Fruit fly (Drosophila melanogaster) whole organism, wandering third instar larva: ENCODE results near the gene PGRP-LC.
A peak's percentile ranks its signal among the peaks of the same experiment; 100 is the strongest.

Experiments
- Abd-B ChIP-seq: fragments of >200 bp; optimal IDR thresholded peaks from 2 replicates; lab custom pipeline; 2017; ENCODE audit warnings: missing biosample characterization, missing genetic modification characterization
- CG9705 ChIP-seq: fragments of 200-800 bp; sonication (Bioruptor generic); optimal IDR thresholded peaks from 2 replicates; lab custom pipeline; 2018; ENCODE audit warnings: missing biosample characterization, mild to moderate bottlenecking, missing genetic modification characterization
- CrebA ChIP-seq: fragments of 200-800 bp; sonication (Bioruptor generic); optimal IDR thresholded peaks from 2 replicates; lab custom pipeline; 2016; ENCODE audit warnings: missing biosample characterization, mild to moderate bottlenecking, missing genetic modification characterization, borderline replicate concordance
- Dfd ChIP-seq: fragments of >200 bp; optimal IDR thresholded peaks from 2 replicates; lab custom pipeline; 2017; ENCODE audit warnings: missing biosample characterization, missing genetic modification characterization
- Dif ChIP-seq: fragments of 200-275, 200-300 bp; sonication (Bioruptor generic); optimal IDR thresholded peaks from 2 replicates; lab custom pipeline; 2018; ENCODE audit warnings: missing biosample characterization, missing genetic modification characterization; ENCODE audit not compliant: partially characterized antibody
- HLH106 ChIP-seq: fragments of 200-800 bp; optimal IDR thresholded peaks from 3 replicates; lab custom pipeline; 2019; ENCODE audit warnings: missing biosample characterization, mild to moderate bottlenecking, missing genetic modification characterization, moderate library complexity
- Hnf4 ChIP-seq: fragments of 200-800 bp; sonication (Bioruptor generic); optimal IDR thresholded peaks from 2 replicates; lab custom pipeline; 2016; ENCODE audit warnings: missing biosample characterization, mild to moderate bottlenecking, missing genetic modification characterization
- Hr83 ChIP-seq: fragments of 200-300 bp; sonication (Bioruptor generic); optimal IDR thresholded peaks from 2 replicates; lab custom pipeline; 2016; ENCODE audit warnings: missing biosample characterization, mild to moderate bottlenecking, missing genetic modification characterization, moderate library complexity; ENCODE audit not compliant: poor library complexity, severe bottlenecking
- Mio ChIP-seq: sonication (Bioruptor generic); optimal IDR thresholded peaks from 2 replicates; lab custom pipeline; 2016; ENCODE audit warnings: missing biosample characterization, missing genetic modification characterization
- Myc ChIP-seq: fragments of >200 bp; optimal IDR thresholded peaks from 2 replicates; lab custom pipeline; 2017
- N ChIP-seq: fragments of >200 bp; optimal IDR thresholded peaks from 2 replicates; lab custom pipeline; 2018; ENCODE audit warnings: missing biosample characterization, missing external identifiers, missing genetic modification characterization
- OdsH ChIP-seq: fragments of 200-800 bp; sonication (Bioruptor generic); optimal IDR thresholded peaks from 2 replicates; lab custom pipeline; 2016; ENCODE audit warnings: missing biosample characterization, mild to moderate bottlenecking, missing genetic modification characterization
- Rel ChIP-seq, 2 experiments: fragments of 200-800 bp; sonication (Bioruptor generic) in 1 of 2; optimal IDR thresholded peaks; 2 replicates in 1 of 2; 3 replicates in 1 of 2; lab custom pipeline; 2016 to 2019; ENCODE audit warnings: mild to moderate bottlenecking in 2 of 2, missing biosample characterization in 2 of 2, missing genetic modification characterization in 2 of 2, moderate library complexity in 1 of 2
- Sp1 ChIP-seq: fragments of 200-800 bp; sonication (Bioruptor generic); optimal IDR thresholded peaks from 3 replicates; lab custom pipeline; 2019; ENCODE audit warnings: missing biosample characterization, mild to moderate bottlenecking, missing genetic modification characterization, moderate library complexity
- Vsx2 ChIP-seq: fragments of 200-300, 225-300 bp; sonication (Bioruptor generic); optimal IDR thresholded peaks from 2 replicates; lab custom pipeline; 2018; ENCODE audit warnings: missing biosample characterization, missing genetic modification characterization; ENCODE audit not compliant: partially characterized antibody
- brk ChIP-seq: fragments of 200-800 bp; sonication (Bioruptor generic); optimal IDR thresholded peaks from 2 replicates; lab custom pipeline; 2016; ENCODE audit warnings: missing biosample characterization, mild to moderate bottlenecking, missing genetic modification characterization
- dl ChIP-seq, 2 experiments: fragments of 175-275, 200-275 bp in 1 of 2; fragments of 200-275 bp in 1 of 2; sonication (Bioruptor generic); optimal IDR thresholded peaks; lab custom pipeline; 2018; ENCODE audit warnings: mild to moderate bottlenecking in 2 of 2, missing biosample characterization in 2 of 2, missing genetic modification characterization in 2 of 2, moderate library complexity in 2 of 2; ENCODE audit not compliant: partially characterized antibody in 2 of 2, insufficient read depth in 1 of 2
- dmrt93B ChIP-seq: fragments of 200-800 bp; sonication (Bioruptor generic); optimal IDR thresholded peaks from 2 replicates; lab custom pipeline; 2018; ENCODE audit warnings: missing biosample characterization, mild to moderate bottlenecking, missing genetic modification characterization
- dsf ChIP-seq: sonication (Bioruptor generic); optimal IDR thresholded peaks from 2 replicates; lab custom pipeline; 2016; ENCODE audit warnings: missing biosample characterization, missing genetic modification characterization, borderline replicate concordance
- ey ChIP-seq: fragments of 200-800 bp; sonication (Bioruptor generic); optimal IDR thresholded peaks from 2 replicates; lab custom pipeline; 2016; ENCODE audit warnings: missing biosample characterization, missing genetic modification characterization
- foxo ChIP-seq, 2 experiments: fragments of 200-800 bp; sonication (Bioruptor generic); optimal IDR thresholded peaks; 2 replicates in 1 of 2; 3 replicates in 1 of 2; lab custom pipeline; 2016 to 2017; ENCODE audit warnings: missing biosample characterization in 2 of 2, missing genetic modification characterization in 2 of 2
- fru ChIP-seq: fragments of 200-800 bp; sonication (Bioruptor generic); optimal IDR thresholded peaks from 3 replicates; lab custom pipeline; 2016; ENCODE audit warnings: missing biosample characterization, mild to moderate bottlenecking, missing genetic modification characterization
- h ChIP-seq: fragments of 200-800 bp; sonication (Bioruptor generic); optimal IDR thresholded peaks from 3 replicates; lab custom pipeline; 2016; ENCODE audit warnings: missing biosample characterization, mild to moderate bottlenecking, missing genetic modification characterization
- jim ChIP-seq: fragments of 175-275, 200-325 bp; sonication (Bioruptor generic); optimal IDR thresholded peaks from 2 replicates; lab custom pipeline; 2016; ENCODE audit warnings: missing biosample characterization, mild to moderate bottlenecking, missing genetic modification characterization
- lola ChIP-seq: fragments of >200 bp; optimal IDR thresholded peaks from 2 replicates; lab custom pipeline; 2017; ENCODE audit warnings: missing biosample characterization, missing genetic modification characterization
- pan ChIP-seq: fragments of >200 bp; optimal IDR thresholded peaks from 2 replicates; lab custom pipeline; 2017
- psq ChIP-seq: fragments of 200-800 bp; sonication (Bioruptor generic); optimal IDR thresholded peaks from 3 replicates; lab custom pipeline; 2017; ENCODE audit warnings: missing biosample characterization, mild to moderate bottlenecking, missing genetic modification characterization, moderate library complexity
- rgr ChIP-seq: fragments of 200-800 bp; sonication (Bioruptor generic); optimal IDR thresholded peaks from 3 replicates; lab custom pipeline; 2016; ENCODE audit warnings: missing biosample characterization, mild to moderate bottlenecking, missing genetic modification characterization
- sage ChIP-seq: fragments of 200-800 bp; sonication (Bioruptor generic); optimal IDR thresholded peaks from 2 replicates; lab custom pipeline; 2016; ENCODE audit warnings: missing biosample characterization, mild to moderate bottlenecking, missing genetic modification characterization
- sv ChIP-seq: fragments of 200-800 bp; sonication (Bioruptor generic); optimal IDR thresholded peaks from 3 replicates; lab custom pipeline; 2016; ENCODE audit warnings: missing biosample characterization, missing genetic modification characterization
- tai ChIP-seq: sonication (Bioruptor generic); optimal IDR thresholded peaks from 2 replicates; lab custom pipeline; 2016; ENCODE audit warnings: missing biosample characterization, missing genetic modification characterization
- usp ChIP-seq: fragments of >200 bp; optimal IDR thresholded peaks from 2 replicates; lab custom pipeline; 2017; ENCODE audit warnings: missing biosample characterization, missing genetic modification characterization
- woc ChIP-seq: sonication (Bioruptor generic); optimal IDR thresholded peaks from 2 replicates; lab custom pipeline; 2016; ENCODE audit warnings: missing biosample characterization, mild to moderate bottlenecking, missing genetic modification characterization

The PGRP-LC gene

dm6 chr3L:9355555-9355954, 16.9 kb downstream of the PGRP-LC start:
- TF ChIP-seq rgr (GFP tag; lab: Kevin White, UChicago) (no peak), psq (GFP tag; lab: Kevin White, UChicago) (no peak), OdsH (GFP tag; lab: Kevin White, UChicago) (no peak), ey (GFP tag; lab: Kevin White, UChicago) (no peak), CG9705 (GFP tag; lab: Kevin White, UChicago) (no peak)

dm6 chr3L:9356138-9356753, 17.6 kb downstream of the PGRP-LC start:
- TF ChIP-seq CrebA = no peak
- no peak for TF ChIP-seq rgr (GFP tag; lab: Kevin White, UChicago)
- no peak for TF ChIP-seq h
- TF ChIP-seq psq (GFP tag; lab: Kevin White, UChicago) = no peak
- TF ChIP-seq N (GFP tag; lab: Kevin White, UChicago) = no peak
- TF ChIP-seq tai (GFP tag; lab: Kevin White, UChicago) = no peak
- TF ChIP-seq foxo (GFP tag; optimal IDR thresholded peaks at IDR 0.05; lab: Kevin White, UChicago) = no peak
- TF ChIP-seq ey (GFP tag; lab: Kevin White, UChicago) = no peak
- TF ChIP-seq Myc = no peak
- TF ChIP-seq dmrt93B (GFP tag; lab: Kevin White, UChicago) = no peak
- TF ChIP-seq Dfd (GFP tag; lab: Kevin White, UChicago) = no peak
- TF ChIP-seq usp = no peak
- no peak for TF ChIP-seq sage (GFP tag; lab: Kevin White, UChicago)
- no peak for TF ChIP-seq lola
- TF ChIP-seq Abd-B (GFP tag; lab: Kevin White, UChicago) = no peak
- TF ChIP-seq brk = no peak
- no peak for TF ChIP-seq pan (lab: Kevin White, UChicago)

DNA sequence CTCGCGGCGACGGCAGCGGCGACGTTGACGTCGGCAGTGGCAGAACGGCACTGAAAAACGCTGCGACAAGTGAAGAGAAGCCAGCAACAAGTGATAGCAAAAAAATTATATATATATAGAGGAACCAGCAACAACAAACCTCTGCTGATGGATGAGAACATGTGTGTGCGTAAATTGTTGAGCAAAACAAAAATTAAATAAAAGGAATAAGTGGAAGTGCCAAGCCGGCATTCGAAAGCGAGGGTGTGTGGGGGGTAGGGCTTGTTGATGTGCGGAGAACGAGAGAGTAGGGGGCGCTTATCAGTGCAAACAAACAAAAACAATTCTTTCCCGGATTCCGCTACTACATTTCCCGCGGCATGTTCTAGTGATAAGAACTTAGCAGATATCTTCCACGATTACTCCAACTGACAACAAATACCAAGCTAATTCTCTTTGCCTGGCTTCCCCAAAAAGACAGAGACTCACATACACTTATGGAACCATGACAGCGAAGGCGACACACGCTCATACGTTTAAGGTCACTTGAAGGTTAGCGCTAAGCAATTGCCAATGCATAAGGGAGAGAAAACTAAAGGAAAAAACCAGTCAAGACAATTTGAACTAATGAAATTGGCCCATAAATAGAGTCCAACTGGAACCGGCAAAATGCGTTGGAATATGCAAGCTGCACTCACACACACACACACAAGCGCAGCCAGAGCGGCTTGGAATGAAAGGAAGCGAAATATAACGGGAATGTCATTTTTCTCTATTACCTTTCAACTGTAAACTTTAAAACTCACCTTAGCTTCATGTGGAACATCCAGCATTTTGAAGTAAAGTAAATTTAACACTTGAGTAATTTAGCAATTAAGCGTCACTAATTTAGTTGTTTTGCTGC, 19.5 kb downstream of the PGRP-LC start:
- TF ChIP-seq psq (GFP tag; lab: Kevin White, UChicago) (peak; percentile 75), Sp1 (peak; percentile 26), Mio (GFP tag; lab: Kevin White, UChicago) (no peak), h (peak; percentile 27), Rel (GFP tag; optimal IDR thresholded peaks at IDR 0.05; lab: Kevin White, UChicago) (peak; percentile 28), Rel (tag; optimal IDR thresholded peaks at IDR 0.05; lab: Kevin White, UChicago) (peak; percentile 57)

DNA sequence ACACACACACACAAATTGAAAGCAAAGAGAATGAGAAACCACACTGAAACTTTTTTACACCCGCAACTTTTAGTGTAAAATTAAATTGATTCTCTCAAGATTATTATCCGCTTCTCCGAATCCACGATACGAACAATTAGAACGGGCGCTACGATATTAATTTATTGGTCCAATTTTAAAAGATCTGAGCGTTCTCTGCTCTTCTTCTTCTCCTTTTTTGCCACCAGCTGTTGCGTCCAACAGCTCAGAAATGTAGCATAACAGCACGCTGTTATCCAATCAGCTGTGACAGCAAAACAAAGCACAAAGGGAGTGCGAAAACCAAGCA, 20.1 kb downstream of the PGRP-LC start, which contains the start of the genes UGP and Svip:
Gene UGP, minus strand, starts transcription at position 223 of the 328 bp plus-strand sequence.
Gene Svip, plus strand, starts transcription at position 287 of the 328 bp plus-strand sequence.
- peak; percentile 36 for TF ChIP-seq rgr (GFP tag; lab: Kevin White, UChicago)
- TF ChIP-seq brk = peak; percentile 56
- no peak for TF ChIP-seq Myc
- TF ChIP-seq foxo (GFP tag; optimal IDR thresholded peaks at IDR 0.05; lab: Kevin White, UChicago) = peak; percentile 19 to 38
- TF ChIP-seq psq (GFP tag; lab: Kevin White, UChicago) = peak; percentile 57
- peak; percentile 45 for TF ChIP-seq sage (GFP tag; lab: Kevin White, UChicago)
- no peak for TF ChIP-seq usp
- TF ChIP-seq tai (GFP tag; lab: Kevin White, UChicago) = no peak
- no peak for TF ChIP-seq Rel (GFP tag; optimal IDR thresholded peaks at IDR 0.05; lab: Kevin White, UChicago)
- peak; percentile 31 for TF ChIP-seq Rel (tag; optimal IDR thresholded peaks at IDR 0.05; lab: Kevin White, UChicago)
- TF ChIP-seq Sp1 = peak; percentile 5
- TF ChIP-seq Hnf4 (GFP tag; lab: Kevin White, UChicago) = peak; percentile 35
- peak; percentile 57 for TF ChIP-seq Hr83
- peak; percentile 27 for TF ChIP-seq OdsH (GFP tag; lab: Kevin White, UChicago)
- TF ChIP-seq lola = no peak
- no peak for TF ChIP-seq sv (GFP tag; lab: Kevin White, UChicago)
- TF ChIP-seq, all 38 proteins: peak for 10

- TF ChIP-seq jim (GFP tag; lab: Kevin White, UChicago) (no peak), Sp1 (peak; percentile 51), Dif (GFP tag; lab: Kevin White, UChicago) (peak; percentile 28), fru (GFP tag; lab: Kevin White, UChicago) (no peak), Rel (GFP tag; optimal IDR thresholded peaks at IDR 0.05; lab: Kevin White, UChicago) (no peak), Rel (tag; optimal IDR thresholded peaks at IDR 0.05; lab: Kevin White, UChicago) (peak; percentile 87), HLH106 (tag; lab: Kevin White, UChicago) (no peak), rgr (GFP tag; lab: Kevin White, UChicago) (peak; percentile 42), woc (GFP tag; lab: Kevin White, UChicago) (no peak), brk (no peak), dsf (no peak), Dfd (GFP tag; lab: Kevin White, UChicago) (no peak), dl (GFP tag; optimal IDR thresholded peaks at IDR 0.05; lab: Kevin White, UChicago; ENCODE audit: insufficient read depth in 1 of 2, partially characterized antibody in 2 of 2) (peak in 1 of 2 experiments; percentile 35), Myc (no peak), Vsx2 (GFP tag; lab: Kevin White, UChicago) (no peak)
Measured at dm6 chr3L:9360217-9360692, 21.6 kb downstream of the PGRP-LC start, which contains the start of gene Pdxk. Pdxk (plus strand) TSS chr3L:9360316.
